Fruit fly (Drosophila melanogaster): ENCODE results near the gene srw.

The srw gene

DNA sequence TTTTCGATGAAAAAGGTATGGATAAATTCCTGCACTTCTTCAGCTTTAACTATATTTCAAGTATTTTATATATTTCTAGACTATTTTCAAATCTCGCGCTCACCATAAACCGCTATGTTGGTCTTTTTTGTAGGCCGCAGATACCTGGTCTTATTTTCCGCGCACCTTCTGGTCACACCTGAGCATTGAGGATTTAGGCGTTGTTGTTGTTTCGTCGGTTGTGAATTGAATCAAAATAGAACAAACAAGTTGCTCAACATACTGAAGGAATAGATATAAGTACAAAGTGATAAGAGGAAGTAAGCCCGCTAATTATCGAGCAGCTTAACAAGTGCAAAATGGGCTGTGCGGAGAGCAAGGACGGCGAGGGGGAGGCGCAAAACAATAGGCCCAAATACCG, 5.5 kb downstream of the srw start, which contains the start of gene Ctl1 (continued):
- no peak for TF ChIP-seq CG6654 (GFP tag; optimal IDR thresholded peaks at IDR 0.05)
- peak; percentile 84 for TF ChIP-seq sens (GFP tag)
- no peak for TF ChIP-seq chm (GFP tag; IDR thresholded peaks at IDR 0.05)
- no peak for TF ChIP-seq CG1233 (GFP tag; optimal IDR thresholded peaks at IDR 0.05)
- TF ChIP-seq CG14710 (tag; optimal IDR thresholded peaks at IDR 0.05), result peak; percentile 12
- TF ChIP-seq CG1529 (GFP tag; optimal IDR thresholded peaks at IDR 0.05), result no peak
- peak; percentile 19 for TF ChIP-seq Sin3A (optimal IDR thresholded peaks at IDR 0.05)
- peak; percentile 51 for TF ChIP-seq CG15514 (GFP tag; optimal IDR thresholded peaks at IDR 0.05)
- peak; percentile 43; the same call in 1 of the 2 replicates for TF ChIP-seq MBD-R2 (GFP tag; IDR thresholded peaks at IDR 0.05)
- no peak for TF ChIP-seq CG16863 (GFP tag; optimal IDR thresholded peaks at IDR 0.05)
- TF ChIP-seq Lim3 (GFP tag; IDR thresholded peaks at IDR 0.05), result no peak
- peak; percentile 88 for TF ChIP-seq gfzf (GFP tag; optimal IDR thresholded peaks at IDR 0.05)
- TF ChIP-seq CG10267 (tag; optimal IDR thresholded peaks at IDR 0.05), result peak; percentile 26
- no peak for TF ChIP-seq cato (GFP tag; optimal IDR thresholded peaks at IDR 0.05; ENCODE audit: borderline replicate concordance)
- peak; percentile 43 for TF ChIP-seq CG4617 (GFP tag; optimal IDR thresholded peaks at IDR 0.05; ENCODE audit: borderline replicate concordance)
- peak; percentile 95 for TF ChIP-seq E2f2 (GFP tag; IDR thresholded peaks at IDR 0.05)
- TF ChIP-seq CG30431 (GFP tag; optimal IDR thresholded peaks at IDR 0.05), result no peak
- no peak for TF ChIP-seq lov (optimal IDR thresholded peaks at IDR 0.05)
- TF ChIP-seq lov (GFP tag; IDR thresholded peaks at IDR 0.05), result no peak
- peak; percentile 62 for TF ChIP-seq pzg (GFP tag; optimal IDR thresholded peaks at IDR 0.05)
- TF ChIP-seq gem (tag; optimal IDR thresholded peaks at IDR 0.05), result no peak
- TF ChIP-seq slp2 (GFP tag; optimal IDR thresholded peaks at IDR 0.05), result no peak
- peak; percentile 26; the same call in 1 of the 3 replicates for TF ChIP-seq CG34422 (GFP tag; IDR thresholded peaks at IDR 0.05)
- TF ChIP-seq CG4360 (GFP tag; IDR thresholded peaks at IDR 0.05), result peak; percentile 90
- TF ChIP-seq jumu (GFP tag; optimal IDR thresholded peaks at IDR 0.05), result no peak
- TF ChIP-seq Myb (GFP tag; optimal IDR thresholded peaks at IDR 0.05), result peak; percentile 35

DNA sequence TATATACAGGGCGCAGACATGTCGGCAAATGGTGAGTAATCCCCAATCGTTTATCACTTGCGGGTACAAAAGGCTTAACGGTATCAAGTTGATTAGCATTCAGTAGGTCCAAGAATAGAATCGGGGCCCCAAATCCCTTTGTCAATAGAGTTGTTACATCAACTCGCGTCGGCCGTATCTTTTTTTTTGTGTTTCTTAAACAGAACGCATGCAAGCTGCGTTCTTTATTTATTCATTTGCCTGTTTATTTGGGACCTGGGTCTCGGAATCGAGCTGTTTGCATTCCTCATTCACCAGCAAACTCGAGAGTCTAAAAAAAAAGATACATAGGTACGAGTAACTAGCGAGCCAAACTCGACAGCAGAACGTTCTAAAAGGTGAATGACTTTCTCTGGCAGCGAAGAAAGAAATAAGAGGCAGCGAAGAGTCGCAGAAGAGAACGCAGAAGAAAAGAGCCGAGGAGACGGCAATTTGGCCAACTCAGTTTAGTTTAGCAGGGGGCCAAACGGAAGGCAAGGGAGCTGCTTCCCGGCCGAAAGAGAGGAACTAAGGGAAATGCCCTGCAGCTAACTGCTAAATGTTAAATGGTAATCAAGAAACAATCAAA, 11.0 kb downstream of the srw start:
- TF ChIP-seq ERR (GFP tag; optimal IDR thresholded peaks at IDR 0.05), result no peak
- TF ChIP-seq CG10209 (GFP tag; optimal IDR thresholded peaks at IDR 0.05), result peak; percentile 36
- no peak for TF ChIP-seq Hand (GFP tag; optimal IDR thresholded peaks at IDR 0.05)
- no peak for TF ChIP-seq CG11398 (GFP tag; optimal IDR thresholded peaks at IDR 0.05)
- TF ChIP-seq ATbp (GFP tag; optimal IDR thresholded peaks at IDR 0.05), result peak; percentile 62
- no peak for TF ChIP-seq pb (GFP tag; optimal IDR thresholded peaks at IDR 0.05)
- TF ChIP-seq CG4424 (GFP tag; optimal IDR thresholded peaks at IDR 0.05), result no peak
- no peak for TF ChIP-seq nom (GFP tag; optimal IDR thresholded peaks at IDR 0.05)
- TF ChIP-seq chif (GFP tag; optimal IDR thresholded peaks at IDR 0.05), result peak in 1 of 2 experiments; percentile 6
- TF ChIP-seq CG9215 (GFP tag; IDR thresholded peaks at IDR 0.05), result no peak
- no peak for TF ChIP-seq wor (GFP tag; IDR thresholded peaks at IDR 0.05)
- no peak for TF ChIP-seq CG18011 (GFP tag; optimal IDR thresholded peaks at IDR 0.05)
- no peak for TF ChIP-seq CG15073 (GFP tag; optimal IDR thresholded peaks at IDR 0.05)
- TF ChIP-seq fd3F (GFP tag; optimal IDR thresholded peaks at IDR 0.05), result no peak
- no peak for TF ChIP-seq MESR4 (GFP tag; optimal IDR thresholded peaks at IDR 0.05)
- TF ChIP-seq CG11696 (GFP tag; IDR thresholded peaks at IDR 0.05), result no peak
- TF ChIP-seq pros (GFP tag; optimal IDR thresholded peaks at IDR 0.05), result no peak
- TF ChIP-seq Bgb (GFP tag; IDR thresholded peaks at IDR 0.05; ENCODE audit: partially characterized antibody), result no peak
- no peak for TF ChIP-seq Dp (GFP tag; optimal IDR thresholded peaks at IDR 0.05)
- no peak for TF ChIP-seq ssp (GFP tag; IDR thresholded peaks at IDR 0.05)
- no peak for TF ChIP-seq CG17829 (tag; optimal IDR thresholded peaks at IDR 0.05)
- no peak for TF ChIP-seq tin (GFP tag; optimal IDR thresholded peaks at IDR 0.05)
- no peak for TF ChIP-seq NFAT (GFP tag; IDR thresholded peaks at IDR 0.05)
- TF ChIP-seq vnd (GFP tag; IDR thresholded peaks at IDR 0.05; ENCODE audit: partially characterized antibody), result no peak
- no peak for TF ChIP-seq hth (optimal IDR thresholded peaks at IDR 0.05)
- no peak for TF ChIP-seq CG3281 (GFP tag; optimal IDR thresholded peaks at IDR 0.05)
